Worm (Caenorhabditis elegans) whole organism, L2 larva: ENCODE data around the gene T22D1.8.

ENCODE experiments used
- fos-1 ChIP-seq: fragments of 150-350 bp; optimal IDR thresholded peaks from 2 replicates; lab custom pipeline; 2014; ENCODE audit warnings: missing biosample characterization, missing genetic modification characterization
- gmeb-1 ChIP-seq: fragments of 150-350 bp; optimal IDR thresholded peaks from 2 replicates; lab custom pipeline; 2014; ENCODE audit warnings: missing biosample characterization, missing genetic modification characterization
- nhr-12 ChIP-seq: fragments of 150-350 bp; optimal IDR thresholded peaks from 2 replicates; lab custom pipeline; 2014; ENCODE audit warnings: missing biosample characterization, missing genetic modification characterization
- nhr-21 ChIP-seq: fragments of 150-350 bp; optimal IDR thresholded peaks from 2 replicates; lab custom pipeline; 2014; ENCODE audit warnings: missing biosample characterization, missing genetic modification characterization
- nhr-25 ChIP-seq: fragments of 150-350 bp; sonication (generic microtip); optimal IDR thresholded peaks from 3 replicates; lab custom pipeline; 2014; ENCODE audit warnings: missing biosample characterization, missing genetic modification characterization
- peb-1 ChIP-seq: fragments of 150-350 bp; optimal IDR thresholded peaks from 2 replicates; lab custom pipeline; 2014; ENCODE audit warnings: missing biosample characterization, missing genetic modification characterization
- sem-4 ChIP-seq: fragments of 150-350 bp; optimal IDR thresholded peaks from 2 replicates; lab custom pipeline; 2014; ENCODE audit warnings: missing biosample characterization, missing genetic modification reagents, missing genetic modification characterization

ce11 chrIV:6852727-6853126 lies 53.4 kb downstream of the T22D1.8 start:
- TF ChIP-seq nhr-21 (no peak), nhr-25 (tag; lab: Kevin White, UChicago) (no peak), fos-1 (tag; lab: Kevin White, UChicago) (no peak), sem-4 (no peak), nhr-12 (tag; lab: Kevin White, UChicago) (no peak), peb-1 (tag; lab: Kevin White, UChicago) (no peak), gmeb-1 (no peak)
